Worm (Caenorhabditis elegans) whole organism, midembryonic: ENCODE measurements around the gene far-5.

Source experiments
- T22C8.4 ChIP-seq: fragments of 200-800 bp; sonication (Bioruptor generic); IDR thresholded peaks from 2 replicates; pipeline ENCODE4 v1.3.6; 2022; ENCODE audit warnings: missing genetic modification characterization, missing compliant biosample characterization
- med-1 ChIP-seq: sonication (generic microtip); optimal IDR thresholded peaks from 2 replicates; lab custom pipeline; 2017; ENCODE audit warnings: missing genetic modification characterization, mild to moderate bottlenecking, missing compliant biosample characterization, antibody characterized with exemption, missing genetic modification reagents; ENCODE audit not compliant: insufficient read depth
- ref-1 ChIP-seq: fragments of 200-800 bp; sonication (Bioruptor generic); conservative IDR thresholded peaks from 2 replicates; pipeline ENCODE4 v1.3.6; 2022; ENCODE audit warnings: missing genetic modification reagents, missing genetic modification characterization, missing compliant biosample characterization

ce11 chrV:13033223-13033622 is 37.9 kb downstream of the far-5 start, which contains the start of gene W07G4.1:
- TF ChIP-seq ref-1 (GFP tag; lab: Robert Waterston, UW) (no peak), T22C8.4 (GFP tag; lab: Robert Waterston, UW) (no peak), med-1 (GFP tag; lab: Kevin White, UChicago) (no peak)
